Worm (Caenorhabditis elegans) whole organism, L3 larva: Measurements from ENCODE around the gene F02A9.7.

ENCODE experiments used
- ceh-9 ChIP-seq: sonication (generic microtip); optimal IDR thresholded peaks from 2 replicates; lab custom pipeline; 2018; ENCODE audit warnings: missing biosample characterization, missing genetic modification characterization
- fos-1 ChIP-seq: fragments of 150-350 bp; optimal IDR thresholded peaks from 2 replicates; lab custom pipeline; 2014; ENCODE audit warnings: missing biosample characterization, missing genetic modification characterization
- nhr-67 ChIP-seq: fragments of 150-350 bp; optimal IDR thresholded peaks from 2 replicates; lab custom pipeline; 2014; ENCODE audit warnings: missing biosample characterization, missing genetic modification characterization
- nhr-77 ChIP-seq: fragments of 150-350 bp; optimal IDR thresholded peaks from 2 replicates; lab custom pipeline; 2014; ENCODE audit warnings: missing biosample characterization, missing genetic modification characterization
- unc-62 ChIP-seq: fragments of 150-350 bp; sonication (generic microtip); optimal IDR thresholded peaks from 4 replicates; lab custom pipeline; 2014; ENCODE audit warnings: missing biosample characterization, missing genetic modification reagents, missing genetic modification characterization

- TF ChIP-seq nhr-67 (tag; lab: Kevin White, UChicago) (no peak), fos-1 (tag; lab: Kevin White, UChicago) (no peak), nhr-77 (tag; lab: Kevin White, UChicago) (no peak), ceh-9 (tag; lab: Kevin White, UChicago) (no peak), unc-62 (GFP tag; lab: Kevin White, UChicago) (no peak)
Measured at ce11 chrIII:9051714-9052113, 23.7 kb downstream of the F02A9.7 start.
